Worm (Caenorhabditis elegans): ENCODE data around the gene alkb-1.

DNA sequence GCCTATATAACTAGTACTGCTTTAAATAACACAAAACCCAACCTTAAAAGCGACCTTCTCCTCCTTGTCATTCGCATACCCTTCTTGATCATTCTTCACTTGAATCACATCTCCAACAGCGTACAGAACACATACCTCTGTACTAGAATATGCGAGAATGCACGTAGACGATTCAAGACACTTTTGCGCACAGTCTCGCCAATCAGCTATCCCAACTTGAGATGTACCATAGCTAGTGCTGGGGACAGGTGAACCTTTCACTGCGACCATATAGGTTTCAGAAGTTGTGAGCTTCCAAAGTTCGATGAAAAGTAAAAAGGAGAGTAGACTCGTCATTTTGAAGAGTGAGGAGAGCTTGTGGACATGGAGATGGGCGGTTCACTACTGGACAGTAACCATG, 14.5 kb upstream of the alkb-1 start, which contains the start of gene F54D12.8:
- no peak for TF ChIP-seq flt-1 (GFP tag; IDR thresholded peaks at IDR 0.05)
- TF ChIP-seq ama-1 (optimal IDR thresholded peaks at IDR 0.05) = no peak
- no peak for TF ChIP-seq pes-1 (GFP tag; IDR thresholded peaks at IDR 0.05)

All from whole organism, early embryonic.